Fruit fly (Drosophila melanogaster): ENCODE measurements around the gene Srr.

Srr gene

dm6 chr3R:9334592-9335518, 30.3 kb upstream of the Srr start, which contains the start of the genes Aduk and pasi2:
TSS of gene Aduk (minus strand) at chr3R:9334714.
TSS of gene pasi2 (plus strand) at chr3R:9335170.
- TF ChIP-seq topi (GFP tag; optimal IDR thresholded peaks at IDR 0.05) = no peak
- TF ChIP-seq Hr4 (GFP tag; optimal IDR thresholded peaks at IDR 0.05) = no peak
- no peak for TF ChIP-seq CG10631 (GFP tag; optimal IDR thresholded peaks at IDR 0.05)
- TF ChIP-seq spab (GFP tag; optimal IDR thresholded peaks at IDR 0.05) = no peak
- no peak for TF ChIP-seq Eip75B (GFP tag; optimal IDR thresholded peaks at IDR 0.05)
- TF ChIP-seq Eip78C (GFP tag) = peak; percentile 63
- peak; percentile 20 for TF ChIP-seq Met (GFP tag; optimal IDR thresholded peaks at IDR 0.05)
- peak; percentile 36 for TF ChIP-seq Eip93F (GFP tag; optimal IDR thresholded peaks at IDR 0.05)
- TF ChIP-seq acj6 (GFP tag; optimal IDR thresholded peaks at IDR 0.05) = no peak
- TF ChIP-seq CG8119 (GFP tag; IDR thresholded peaks at IDR 0.05) = no peak
- TF ChIP-seq vri (GFP tag; optimal IDR thresholded peaks at IDR 0.05) = no peak
- peak; percentile 19 for TF ChIP-seq Sox14 (GFP tag; optimal IDR thresholded peaks at IDR 0.05)
- TF ChIP-seq fkh (GFP tag; optimal IDR thresholded peaks at IDR 0.05) = peak; percentile 82
- TF ChIP-seq CG9139 (GFP tag; optimal IDR thresholded peaks at IDR 0.05) = no peak
- TF ChIP-seq CG6276 (GFP tag; optimal IDR thresholded peaks at IDR 0.05) = no peak
- TF ChIP-seq CG8632 (GFP tag; optimal IDR thresholded peaks at IDR 0.05) = no peak
- TF ChIP-seq Hr39 (GFP tag; optimal IDR thresholded peaks at IDR 0.05) = no peak
- no peak for TF ChIP-seq Lpt (GFP tag; optimal IDR thresholded peaks at IDR 0.05)
- no peak for TF ChIP-seq fd85E (GFP tag; optimal IDR thresholded peaks at IDR 0.05)
- TF ChIP-seq esn (GFP tag; optimal IDR thresholded peaks at IDR 0.05) = peak; percentile 21

DNA sequence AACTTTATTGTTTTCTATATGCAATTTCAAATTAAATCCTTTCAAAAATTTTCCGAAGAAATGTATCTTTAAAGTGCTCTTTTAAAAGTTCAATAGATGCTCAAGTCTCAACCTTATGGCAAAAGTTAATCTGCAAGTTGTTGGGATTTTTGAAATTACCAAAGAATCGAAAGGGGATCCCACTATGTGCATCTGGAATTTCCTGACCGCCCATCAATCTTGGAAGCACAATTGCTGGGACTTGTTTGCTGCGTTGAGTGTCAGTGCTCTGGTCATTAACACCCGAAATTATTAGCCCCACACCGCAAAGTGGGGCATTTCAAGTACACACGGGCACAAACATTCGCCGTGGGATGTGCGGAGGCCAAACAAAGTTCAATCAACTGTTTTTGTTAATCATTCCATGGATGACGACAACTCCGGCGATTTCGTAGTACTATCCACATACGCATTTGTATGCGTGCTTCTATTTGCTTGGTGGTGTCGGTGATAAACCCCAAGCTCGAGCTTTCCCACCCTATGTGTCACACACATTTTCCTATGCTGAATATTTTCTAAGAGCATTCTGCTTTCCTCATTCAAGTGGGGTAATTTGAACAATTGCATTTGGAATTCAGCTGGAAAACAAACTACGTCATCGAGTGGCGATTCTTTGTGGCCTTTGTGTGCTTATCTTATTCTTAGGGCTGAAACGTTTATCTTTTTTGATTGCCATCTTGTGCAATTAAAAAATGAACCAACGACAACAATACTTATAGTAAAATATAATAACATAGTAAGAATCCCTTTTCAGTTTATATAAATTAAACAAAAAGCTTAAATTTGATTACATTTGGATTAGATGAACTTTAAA, 27.6 kb upstream of the Srr start:
- TF ChIP-seq CG6276 (GFP tag; optimal IDR thresholded peaks at IDR 0.05) (no peak), CG34406 (GFP tag; optimal IDR thresholded peaks at IDR 0.05) (no peak), CG6808 (GFP tag; optimal IDR thresholded peaks at IDR 0.05) (no peak), CG8319 (GFP tag; optimal IDR thresholded peaks at IDR 0.05) (no peak), CG11762 (GFP tag; optimal IDR thresholded peaks at IDR 0.05; ENCODE audit: insufficient read depth) (no peak), fd59A (GFP tag; optimal IDR thresholded peaks at IDR 0.05) (no peak), vri (GFP tag; optimal IDR thresholded peaks at IDR 0.05) (peak; percentile 58), Eip78C (GFP tag) (peak; percentile 67), CG9139 (GFP tag; optimal IDR thresholded peaks at IDR 0.05) (no peak), esn (GFP tag; optimal IDR thresholded peaks at IDR 0.05) (no peak), CG10669 (GFP tag; optimal IDR thresholded peaks at IDR 0.05) (no peak), Sox15 (GFP tag; optimal IDR thresholded peaks at IDR 0.05) (no peak), eg (GFP tag; IDR thresholded peaks at IDR 0.05) (no peak), Lpt (GFP tag; optimal IDR thresholded peaks at IDR 0.05) (no peak), fkh (GFP tag; optimal IDR thresholded peaks at IDR 0.05) (peak; percentile 74)

DNA sequence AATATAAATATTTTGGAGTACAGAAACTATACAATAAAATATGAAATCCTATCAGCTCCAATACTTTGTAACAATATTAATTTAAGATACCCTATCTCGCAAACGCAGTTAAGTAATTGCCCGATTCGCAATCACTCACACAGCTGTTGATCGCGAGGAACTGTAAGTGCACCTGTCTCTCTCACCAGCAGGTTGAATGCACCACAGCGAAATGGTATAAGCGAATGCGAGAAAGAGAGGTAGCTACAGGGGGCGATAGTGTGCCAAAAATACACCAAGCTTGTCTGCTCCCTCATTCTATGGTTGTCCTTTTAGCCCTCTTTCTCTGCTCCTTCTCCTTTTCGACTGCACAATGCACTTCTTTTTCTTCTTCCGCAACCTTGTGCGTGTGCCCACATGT, 26.4 kb upstream of the Srr start:
- TF ChIP-seq CG11902 (GFP tag; optimal IDR thresholded peaks at IDR 0.05) = no peak
- peak; percentile 91 for TF ChIP-seq vri (GFP tag; optimal IDR thresholded peaks at IDR 0.05)
- TF ChIP-seq ss (GFP tag; optimal IDR thresholded peaks at IDR 0.05) = peak in 1 of 2 experiments; percentile 48

All from whole organism, prepupa.